Worm (Caenorhabditis elegans): Measurements from ENCODE around the gene C26F1.3.

Gene C26F1.3

DNA sequence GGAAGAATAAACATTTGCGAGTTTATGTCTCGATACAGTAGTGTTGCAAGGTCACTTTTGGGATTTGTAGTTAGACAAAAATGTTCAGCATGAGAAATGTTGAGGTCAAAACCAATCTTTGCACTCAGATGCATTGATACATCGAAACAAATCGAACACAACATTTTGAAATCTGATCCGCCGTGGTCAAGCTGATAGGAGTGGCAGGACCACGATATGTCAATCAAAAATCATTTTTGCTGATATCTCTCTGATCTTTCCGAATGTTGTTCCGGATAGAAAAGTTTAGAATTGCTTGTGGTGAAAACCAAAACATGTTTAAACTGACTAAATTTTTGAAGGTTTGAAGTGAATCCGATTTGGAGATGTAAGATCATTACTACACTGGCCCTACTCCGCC is 48.7 kb downstream of the C26F1.3 start:
- no peak for TF ChIP-seq B0336.3 (GFP tag; IDR thresholded peaks at IDR 0.05)
- TF ChIP-seq Y56A3A.18 (GFP tag; IDR thresholded peaks at IDR 0.05), result no peak
- TF ChIP-seq let-526 (GFP tag; IDR thresholded peaks at IDR 0.05), result no peak

DNA sequence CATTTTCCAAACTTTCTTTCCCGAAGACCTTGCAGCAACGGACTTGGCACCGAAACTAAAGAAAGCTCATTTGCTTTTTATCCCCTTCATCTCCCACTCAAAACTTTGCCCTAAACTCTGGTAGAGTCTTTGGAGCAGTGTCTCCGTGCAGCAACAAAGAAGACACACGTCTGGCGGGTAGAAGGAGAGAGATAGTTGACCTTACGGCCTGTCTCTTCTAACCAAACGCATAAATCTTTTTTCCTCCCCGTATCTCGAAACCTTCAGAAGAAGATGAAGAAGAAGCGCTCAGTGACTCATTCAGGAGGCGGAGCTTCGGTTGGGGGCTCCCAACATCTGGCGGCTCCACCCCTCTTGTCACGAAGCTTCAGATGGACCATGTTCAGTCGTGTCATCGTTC is 49.3 kb downstream of the C26F1.3 start:
- TF ChIP-seq akir-1 (GFP tag; optimal IDR thresholded peaks at IDR 0.05) (no peak), unc-62 (GFP tag; optimal IDR thresholded peaks at IDR 0.05) (no peak), F39B2.1 (GFP tag; IDR thresholded peaks at IDR 0.05) (no peak), hrde-1 (tag; optimal IDR thresholded peaks at IDR 0.05; ENCODE audit: borderline replicate concordance) (no peak), ama-1 (optimal IDR thresholded peaks at IDR 0.05) (no peak), ama-1 (GFP tag; optimal IDR thresholded peaks at IDR 0.05) (no peak), mel-28 (tag; optimal IDR thresholded peaks at IDR 0.05; ENCODE audit: borderline replicate concordance) (no peak), bed-2 (GFP tag; IDR thresholded peaks at IDR 0.05) (no peak), snpc-3.4 (tag; optimal IDR thresholded peaks at IDR 0.05) (no peak), lag-1 (GFP tag; IDR thresholded peaks at IDR 0.05) (no peak), ZK185.1 (tag; optimal IDR thresholded peaks at IDR 0.05; ENCODE audit: poor library complexity, severe bottlenecking) (no peak), him-1 (tag; optimal IDR thresholded peaks at IDR 0.05) (no peak), attf-5 (GFP tag; optimal IDR thresholded peaks at IDR 0.05) (no peak), ztf-28 (GFP tag; IDR thresholded peaks at IDR 0.05) (no peak), nfyb-1 (GFP tag; IDR thresholded peaks at IDR 0.05) (no peak), ztf-26 (tag; optimal IDR thresholded peaks at IDR 0.05) (no peak), lsy-27 (tag; optimal IDR thresholded peaks at IDR 0.05; ENCODE audit: borderline replicate concordance, insufficient read depth) (no peak), Y53F4B.3 (GFP tag; IDR thresholded peaks at IDR 0.05) (no peak), nhr-120 (GFP tag; IDR thresholded peaks at IDR 0.05) (no peak), xnd-1 (tag; optimal IDR thresholded peaks at IDR 0.05) (no peak), cebp-1 (GFP tag; IDR thresholded peaks at IDR 0.05) (no peak), cebp-1 (tag; optimal IDR thresholded peaks at IDR 0.05) (no peak)

DNA sequence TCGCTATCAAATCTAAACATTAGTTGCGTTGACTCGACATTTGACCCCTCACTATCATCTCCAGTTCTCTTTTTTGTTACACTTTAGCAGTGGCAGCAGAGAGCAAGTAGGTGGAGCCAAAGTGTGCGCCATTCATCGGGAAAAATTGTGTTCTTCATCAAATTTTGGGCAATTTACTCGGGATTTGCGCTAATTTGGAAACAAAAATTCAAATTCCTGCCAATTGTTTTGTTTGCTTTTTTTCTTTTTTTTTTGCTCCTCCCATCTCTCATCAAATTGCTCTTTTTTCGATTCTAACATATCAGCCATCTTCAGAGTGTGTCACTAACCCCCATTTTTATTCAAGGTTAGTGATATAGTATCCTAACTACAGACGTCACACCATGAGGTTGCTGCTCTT is 49.8 kb downstream of the C26F1.3 start, which contains the start of gene mig-6:
Gene mig-6 (plus strand): TSS at position 301 of the 400 bp plus-strand sequence.
- TF ChIP-seq cebp-2 (GFP tag; IDR thresholded peaks at IDR 0.05), result no peak
- no peak for TF ChIP-seq Y67H2A.10 (GFP tag; conservative IDR thresholded peaks at IDR 0.05)
- TF ChIP-seq efl-1 (GFP tag; optimal IDR thresholded peaks at IDR 0.05), result no peak
- no peak for TF ChIP-seq ceh-58 (GFP tag; IDR thresholded peaks at IDR 0.05)
- no peak for TF ChIP-seq ceh-27 (GFP tag; optimal IDR thresholded peaks at IDR 0.05)
- TF ChIP-seq tbp1 (GFP tag; optimal IDR thresholded peaks at IDR 0.05), result no peak
- no peak for TF ChIP-seq hsf-1 (GFP tag; IDR thresholded peaks at IDR 0.05)
- TF ChIP-seq nhr-27 (tag; optimal IDR thresholded peaks at IDR 0.05), result no peak
- TF ChIP-seq lin-54 (GFP tag; optimal IDR thresholded peaks at IDR 0.05), result no peak
- no peak for TF ChIP-seq C06A6.2 (GFP tag; conservative IDR thresholded peaks at IDR 0.05)

Data from whole organism, young adult.